Fruit fly (Drosophila melanogaster) whole organism, adult: ENCODE data around the gene Madm.

Experiments used
- CG12768 ChIP-seq: fragments of 200-800 bp; sonication (Bioruptor generic); optimal IDR thresholded peaks from 2 replicates; lab custom pipeline; 2017; ENCODE audit warnings: missing biosample characterization, missing genetic modification characterization, mild to moderate bottlenecking, moderate library complexity, missing genetic modification reagents
- CG1620 ChIP-seq: fragments of 200-800 bp; sonication (Bioruptor generic); optimal IDR thresholded peaks from 2 replicates; lab custom pipeline; 2016; ENCODE audit warnings: missing biosample characterization, missing genetic modification characterization
- CG7101 ChIP-seq: fragments of 200-800 bp; sonication (Bioruptor generic); optimal IDR thresholded peaks from 2 replicates; lab custom pipeline; 2018; ENCODE audit warnings: missing biosample characterization, mild to moderate bottlenecking, missing genetic modification characterization, moderate library complexity
- Clk ChIP-seq: fragments of 200-800 bp; sonication (Bioruptor generic); optimal IDR thresholded peaks from 2 replicates; lab custom pipeline; 2017; ENCODE audit warnings: missing biosample characterization, missing genetic modification characterization
- Mnt ChIP-seq: fragments of 200-800 bp; sonication (Bioruptor generic); optimal IDR thresholded peaks from 2 replicates; lab custom pipeline; 2016; ENCODE audit warnings: missing biosample characterization, mild to moderate bottlenecking, missing genetic modification characterization

- TF ChIP-seq CG7101 (peak; percentile 44), CG1620 (peak; percentile 55), Mnt (GFP tag; lab: Kevin White, UChicago) (peak; percentile 54), CG12768 (GFP tag; lab: Kevin White, UChicago) (no peak), Clk (GFP tag; lab: Kevin White, UChicago) (no peak)
Measured at dm6 chr3R:5778731-5779593, 36.7 kb downstream of the Madm start, which contains the start of gene jagn.
